Fruit fly (Drosophila melanogaster) whole organism, embryonic: Measurements from ENCODE around the gene awd.
A peak's percentile ranks its signal among the peaks of the same experiment; 100 is the strongest.

Source experiments
- Asciz ChIP-seq: fragments of 200-800 bp; sonication (Bioruptor generic); optimal IDR thresholded peaks from 2 replicates; lab custom pipeline; 2017; ENCODE audit warnings: missing biosample characterization, mild to moderate bottlenecking, missing genetic modification characterization, missing genetic modification reagents
- BEAF-32 ChIP-seq: fragments of 200-800 bp; sonication (Bioruptor generic); optimal IDR thresholded peaks from 3 replicates; lab custom pipeline; 2017; ENCODE audit warnings: missing biosample characterization, missing genetic modification characterization, mild to moderate bottlenecking, moderate library complexity, missing genetic modification reagents
- Bteb2 ChIP-seq: fragments of 200-800 bp; sonication (Bioruptor generic); optimal IDR thresholded peaks from 2 replicates; lab custom pipeline; 2016; ENCODE audit warnings: missing biosample characterization, missing genetic modification characterization
- CG11398 ChIP-seq: fragments of 200-800 bp; sonication (Bioruptor generic); optimal IDR thresholded peaks from 2 replicates; lab custom pipeline; 2016; ENCODE audit warnings: missing biosample characterization, missing genetic modification characterization
- CG11695 ChIP-seq: fragments of 200-800 bp; sonication (Bioruptor generic); IDR thresholded peaks from 3 replicates; pipeline ENCODE4 v1.3.6; 2022; ENCODE audit warnings: missing biosample characterization, missing genetic modification characterization
- CG12104 ChIP-seq: fragments of 200-800 bp; sonication (Bioruptor generic); optimal IDR thresholded peaks from 3 replicates; lab custom pipeline; 2016; ENCODE audit warnings: missing biosample characterization, missing genetic modification characterization
- CG13287 ChIP-seq: fragments of 200-800 bp; sonication (Bioruptor generic); IDR thresholded peaks from 2 replicates; pipeline ENCODE4 v1.3.6; 2022; ENCODE audit warnings: missing biosample characterization, missing genetic modification characterization; ENCODE audit not compliant: partially characterized antibody
- CG13424 ChIP-seq: fragments of 200-800 bp; sonication (Bioruptor generic); optimal IDR thresholded peaks from 2 replicates; lab custom pipeline; 2019; ENCODE audit warnings: missing biosample characterization, mild to moderate bottlenecking, missing genetic modification characterization, moderate library complexity
- CG14667 ChIP-seq: fragments of 200-800 bp; sonication (Bioruptor generic); IDR thresholded peaks from 2 replicates; pipeline ENCODE4 v1.3.6; 2022; ENCODE audit warnings: missing biosample characterization, missing genetic modification characterization
- CG14965 ChIP-seq: fragments of 200-800 bp; sonication (Bioruptor generic); optimal IDR thresholded peaks from 2 replicates; lab custom pipeline; 2016; ENCODE audit warnings: missing biosample characterization, missing genetic modification characterization, borderline replicate concordance
- CG30020 ChIP-seq: fragments of 200-800 bp; optimal IDR thresholded peaks from 2 replicates; lab custom pipeline; 2019; ENCODE audit warnings: missing biosample characterization, mild to moderate bottlenecking, missing genetic modification characterization, moderate library complexity
- CG3281 ChIP-seq: fragments of 200-800 bp; sonication (Bioruptor generic); optimal IDR thresholded peaks from 3 replicates; lab custom pipeline; 2017; ENCODE audit warnings: missing biosample characterization, mild to moderate bottlenecking, missing genetic modification characterization
- CG4854 ChIP-seq: fragments of 200-800 bp; sonication (Bioruptor generic); optimal IDR thresholded peaks from 2 replicates; lab custom pipeline; 2016; ENCODE audit warnings: missing biosample characterization, missing genetic modification characterization, inconsistent platforms
- CG6175 ChIP-seq: fragments of 200-800 bp; sonication (Bioruptor generic); IDR thresholded peaks from 3 replicates; pipeline ENCODE4 v1.3.6; 2022; ENCODE audit warnings: missing biosample characterization, missing genetic modification characterization
- CG7556 ChIP-seq: fragments of 200-800 bp; sonication (Bioruptor generic); optimal IDR thresholded peaks from 2 replicates; lab custom pipeline; 2017; ENCODE audit warnings: missing biosample characterization, mild to moderate bottlenecking, missing genetic modification characterization
- CG8944 ChIP-seq: fragments of 200-800 bp; sonication (Bioruptor generic); optimal IDR thresholded peaks from 3 replicates; lab custom pipeline; 2016; ENCODE audit warnings: missing biosample characterization, missing genetic modification characterization
- Dbx ChIP-seq: fragments of 200-800 bp; sonication (Bioruptor generic); IDR thresholded peaks from 3 replicates; pipeline ENCODE4 v1.3.6; 2022; ENCODE audit warnings: missing biosample characterization, missing genetic modification characterization
- Doc3 ChIP-seq: fragments of 200-800 bp; sonication (Bioruptor generic); IDR thresholded peaks from 3 replicates; pipeline ENCODE4 v1.3.6; 2022; ENCODE audit warnings: missing biosample characterization, missing genetic modification characterization; ENCODE audit not compliant: partially characterized antibody
- HLH3B ChIP-seq: fragments of 200-800 bp; sonication (Bioruptor generic); IDR thresholded peaks from 2 replicates; pipeline ENCODE4 v1.3.6; 2022; ENCODE audit warnings: missing biosample characterization, missing genetic modification characterization
- HLHmδ ChIP-seq: fragments of 200-800 bp; sonication (Bioruptor generic); optimal IDR thresholded peaks from 2 replicates; lab custom pipeline; 2018; ENCODE audit warnings: missing biosample characterization, mild to moderate bottlenecking, missing genetic modification characterization, moderate library complexity
- MBD-R2 ChIP-seq: fragments of 200-800 bp; sonication (Bioruptor generic); IDR thresholded peaks from 2 replicates; pipeline ENCODE4 v1.3.6; 2022; ENCODE audit warnings: missing biosample characterization, missing genetic modification characterization
- Med ChIP-seq: fragments of 200-800 bp; sonication (Bioruptor generic); peaks from one replicate; lab custom pipeline; 2016; ENCODE audit warnings: missing biosample characterization, missing genetic modification characterization, mild to moderate bottlenecking, inconsistent platforms, moderate library complexity
- Mrtf ChIP-seq: fragments of 200-800 bp; sonication (Bioruptor generic); IDR thresholded peaks from 3 replicates; pipeline ENCODE4 v1.3.6; 2022; ENCODE audit warnings: missing biosample characterization, missing genetic modification characterization
- NC2β ChIP-seq: fragments of 200-800 bp; sonication (Bioruptor generic); optimal IDR thresholded peaks from 2 replicates; lab custom pipeline; 2016; ENCODE audit warnings: missing biosample characterization, missing genetic modification characterization
- Spps ChIP-seq: fragments of 200-800 bp; sonication (Bioruptor generic); optimal IDR thresholded peaks from 2 replicates; lab custom pipeline; 2018; ENCODE audit warnings: missing biosample characterization, mild to moderate bottlenecking, missing genetic modification characterization
- Sry-β ChIP-seq: fragments of 200-800 bp; sonication (Bioruptor generic); optimal IDR thresholded peaks from 2 replicates; lab custom pipeline; 2018; ENCODE audit warnings: missing biosample characterization, mild to moderate bottlenecking, missing genetic modification characterization, moderate library complexity
- Tbp ChIP-seq: fragments of >200 bp; optimal IDR thresholded peaks from 2 replicates; lab custom pipeline; 2018; ENCODE audit warnings: missing biosample characterization, missing genetic modification characterization
- Xrp1 ChIP-seq: fragments of 200-800 bp; sonication (Bioruptor generic); IDR thresholded peaks from 2 replicates; pipeline ENCODE4 v1.3.6; 2022; ENCODE audit warnings: missing biosample characterization, missing genetic modification characterization
- ab ChIP-seq: fragments of 200-800 bp; sonication (Bioruptor generic); optimal IDR thresholded peaks from 2 replicates; lab custom pipeline; 2016; ENCODE audit warnings: missing biosample characterization, missing genetic modification characterization
- bigmax ChIP-seq: fragments of 200-800 bp; sonication (Bioruptor generic); optimal IDR thresholded peaks from 2 replicates; lab custom pipeline; 2018; ENCODE audit warnings: missing biosample characterization, mild to moderate bottlenecking, missing genetic modification characterization
- bowl ChIP-seq: fragments of 200-800 bp; sonication (Bioruptor generic); IDR thresholded peaks from 2 replicates; pipeline ENCODE4 v1.3.6; 2022; ENCODE audit warnings: missing biosample characterization, missing genetic modification characterization
- chinmo ChIP-seq: fragments of 200-800 bp; sonication (Bioruptor generic); IDR thresholded peaks from 4 replicates; pipeline ENCODE4 v1.3.6; 2022; ENCODE audit warnings: missing biosample characterization, missing genetic modification characterization; ENCODE audit not compliant: partially characterized antibody
- dm ChIP-seq: fragments of 200-800 bp; sonication (Bioruptor generic); optimal IDR thresholded peaks from 3 replicates; lab custom pipeline; 2016; ENCODE audit warnings: missing biosample characterization, missing genetic modification characterization
- fd102C ChIP-seq: fragments of 200-800 bp; sonication (Bioruptor generic); optimal IDR thresholded peaks from 2 replicates; lab custom pipeline; 2018; ENCODE audit warnings: missing biosample characterization, mild to moderate bottlenecking, missing genetic modification characterization, moderate library complexity
- fu2 ChIP-seq: fragments of 200-800 bp; sonication (Bioruptor generic); optimal IDR thresholded peaks from 2 replicates; lab custom pipeline; 2016; ENCODE audit warnings: missing biosample characterization, missing genetic modification characterization
- gce ChIP-seq: fragments of 200-800 bp; sonication (Bioruptor generic); IDR thresholded peaks from 3 replicates; pipeline ENCODE4 v1.3.6; 2022; ENCODE audit warnings: missing biosample characterization, missing genetic modification characterization
- inv ChIP-seq: fragments of 200-800 bp; sonication (Bioruptor generic); IDR thresholded peaks from 2 replicates; pipeline ENCODE4 v1.3.6; 2022; ENCODE audit warnings: missing biosample characterization, missing genetic modification characterization; ENCODE audit not compliant: partially characterized antibody
- jumu ChIP-seq: fragments of 200-800 bp; sonication (Bioruptor generic); optimal IDR thresholded peaks from 3 replicates; lab custom pipeline; 2016; ENCODE audit warnings: missing biosample characterization, missing genetic modification characterization
- luna ChIP-seq: fragments of 200-800 bp; sonication (Bioruptor generic); optimal IDR thresholded peaks from 2 replicates; lab custom pipeline; 2016; ENCODE audit warnings: missing biosample characterization, missing genetic modification characterization
- onecut ChIP-seq: fragments of 200-800 bp; sonication (Bioruptor generic); IDR thresholded peaks from 2 replicates; pipeline ENCODE4 v1.3.6; 2022; ENCODE audit warnings: missing biosample characterization, missing genetic modification characterization
- pho ChIP-seq: fragments of 200-800 bp; sonication (Bioruptor generic); optimal IDR thresholded peaks from 2 replicates; lab custom pipeline; 2016; ENCODE audit warnings: missing biosample characterization, missing genetic modification characterization
- prd ChIP-seq, 3 experiments: fragments of >200 bp in 2 of 3; fragments of 200-800 bp in 1 of 3; sonication (Bioruptor generic) in 1 of 3; optimal IDR thresholded peaks in 2 of 3; IDR thresholded peaks in 1 of 3; 2 replicates in 2 of 3; 3 replicates in 1 of 3; pipeline versions ENCODE4 v1.3.6 to Lab custom; 2017 to 2022; ENCODE audit warnings: missing biosample characterization in 1 of 3, missing genetic modification characterization in 1 of 3
- pros ChIP-seq: fragments of 200-800 bp; sonication (Bioruptor generic); optimal IDR thresholded peaks from 3 replicates; lab custom pipeline; 2019; ENCODE audit warnings: missing biosample characterization, mild to moderate bottlenecking, missing genetic modification characterization, moderate library complexity
- pzg ChIP-seq: fragments of 200-800 bp; sonication (Bioruptor generic); optimal IDR thresholded peaks from 3 replicates; lab custom pipeline; 2018; ENCODE audit warnings: missing biosample characterization, mild to moderate bottlenecking, missing genetic modification characterization, moderate library complexity
- row ChIP-seq: fragments of 200-800 bp; sonication (Bioruptor generic); IDR thresholded peaks from 3 replicates; pipeline ENCODE4 v1.3.6; 2022; ENCODE audit warnings: missing biosample characterization, missing genetic modification characterization
- sd ChIP-seq: fragments of 200-800 bp; sonication (Bioruptor generic); optimal IDR thresholded peaks from 3 replicates; lab custom pipeline; 2018; ENCODE audit warnings: missing biosample characterization, mild to moderate bottlenecking, missing genetic modification characterization, moderate library complexity
- slbo ChIP-seq: fragments of 200-800 bp; sonication (Bioruptor generic); IDR thresholded peaks from 2 replicates; pipeline ENCODE4 v1.3.6; 2022; ENCODE audit warnings: missing biosample characterization, missing genetic modification characterization
- trem ChIP-seq: fragments of 200-800 bp; optimal IDR thresholded peaks from 3 replicates; lab custom pipeline; 2019; ENCODE audit warnings: missing biosample characterization, mild to moderate bottlenecking, missing genetic modification characterization, moderate library complexity
- wek ChIP-seq: fragments of 200-800 bp; sonication (Bioruptor generic); optimal IDR thresholded peaks from 3 replicates; lab custom pipeline; 2018; ENCODE audit warnings: missing biosample characterization, mild to moderate bottlenecking, missing genetic modification characterization, moderate library complexity
- z ChIP-seq: fragments of 200-800 bp; sonication (Bioruptor generic); IDR thresholded peaks from 3 replicates; pipeline ENCODE4 v1.3.6; 2022; ENCODE audit warnings: missing biosample characterization, missing genetic modification characterization
- zf30C ChIP-seq: fragments of 200-800 bp; sonication (Bioruptor generic); optimal IDR thresholded peaks from 3 replicates; lab custom pipeline; 2018; ENCODE audit warnings: missing biosample characterization, mild to moderate bottlenecking, missing genetic modification characterization

The awd gene

dm6 chr3R:31743279-31743678 is 2.6 kb downstream of the awd start, which contains the start of gene Tbca (continued):
- peak; percentile 87 for TF ChIP-seq CG4854 (GFP tag; lab: Kevin White, UChicago)
- TF ChIP-seq sd (tag; lab: Kevin White, UChicago): no peak
- no peak for TF ChIP-seq bowl (GFP tag; lab: Robert Waterston, UW)
- no peak for TF ChIP-seq Doc3
- no peak for TF ChIP-seq HLHmδ
- TF ChIP-seq onecut (GFP tag; lab: Robert Waterston, UW): no peak
- no peak for TF ChIP-seq luna
- TF ChIP-seq pzg: peak; percentile 79
- no peak for TF ChIP-seq Dbx (GFP tag; lab: Robert Waterston, UW)
- TF ChIP-seq fd102C (GFP tag; lab: Kevin White, UChicago): no peak
- TF ChIP-seq CG14667 (GFP tag; lab: Robert Waterston, UW): no peak
- TF ChIP-seq Mrtf (GFP tag; lab: Robert Waterston, UW): no peak
- TF ChIP-seq fu2 (GFP tag; lab: Kevin White, UChicago): no peak
- TF ChIP-seq CG11695: no peak
- no peak for TF ChIP-seq ab
- no peak for TF ChIP-seq Sry-β
- TF ChIP-seq Asciz (GFP tag; lab: Kevin White, UChicago): no peak
- no peak for TF ChIP-seq zf30C (GFP tag; lab: Kevin White, UChicago)
- TF ChIP-seq CG14965 (GFP tag; lab: Kevin White, UChicago): no peak
- TF ChIP-seq chinmo (GFP tag; lab: Robert Waterston, UW): peak; percentile 78; the same call in 1 of the 4 replicates
- TF ChIP-seq jumu (GFP tag; lab: Kevin White, UChicago): no peak
- no peak for TF ChIP-seq Spps
- TF ChIP-seq Xrp1: no peak
- no peak for TF ChIP-seq pros (GFP tag; lab: Kevin White, UChicago)
- TF ChIP-seq CG13424 (tag; lab: Kevin White, UChicago): no peak
- TF ChIP-seq prd (optimal IDR thresholded peaks at IDR 0.05; lab: Kevin White, UChicago): no peak
- TF ChIP-seq prd (GFP tag; IDR thresholded peaks at IDR 0.05; lab: Robert Waterston, UW): no peak
- TF ChIP-seq CG30020: peak; percentile 16
- peak; percentile 41 for TF ChIP-seq Med (GFP tag; lab: Kevin White, UChicago)
- no peak for TF ChIP-seq slbo (GFP tag; lab: Robert Waterston, UW)
- TF ChIP-seq CG7556 (GFP tag; lab: Kevin White, UChicago): no peak
- TF ChIP-seq inv: no peak
- no peak for TF ChIP-seq CG12104
- no peak for TF ChIP-seq CG6175 (GFP tag; lab: Robert Waterston, UW)
- TF ChIP-seq HLH3B (GFP tag; lab: Robert Waterston, UW): no peak
- no peak for TF ChIP-seq Tbp (GFP tag; lab: Kevin White, UChicago)
- no peak for TF ChIP-seq Bteb2 (GFP tag; lab: Kevin White, UChicago)
- TF ChIP-seq BEAF-32 (GFP tag; lab: Kevin White, UChicago): peak; percentile 68
- peak; percentile 64; the same call in 1 of the 2 replicates for TF ChIP-seq MBD-R2 (GFP tag; lab: Robert Waterston, UW)
- TF ChIP-seq gce (GFP tag; lab: Robert Waterston, UW): no peak
- TF ChIP-seq CG13287 (GFP tag; lab: Robert Waterston, UW): peak; percentile 72
- TF ChIP-seq row: peak; percentile 19; the same call in 1 of the 3 replicates
- TF ChIP-seq CG8944 (GFP tag; lab: Kevin White, UChicago): no peak
- no peak for TF ChIP-seq pho
- no peak for TF ChIP-seq NC2β
- no peak for TF ChIP-seq CG11398 (GFP tag; lab: Kevin White, UChicago)
- no peak for TF ChIP-seq z (GFP tag; lab: Robert Waterston, UW)
- no peak for TF ChIP-seq dm (GFP tag; lab: Kevin White, UChicago)
- TF ChIP-seq trem (tag; lab: Kevin White, UChicago): peak; percentile 34
- TF ChIP-seq bigmax: no peak
- TF ChIP-seq wek (GFP tag; lab: Kevin White, UChicago): no peak
- no peak for TF ChIP-seq CG3281 (GFP tag; lab: Kevin White, UChicago)
